Worm (Caenorhabditis elegans) whole organism, midembryonic: ENCODE measurements around the gene Y41C4A.32.

ENCODE experiments used
- cog-1 ChIP-seq: sonication (generic microtip); optimal IDR thresholded peaks from 2 replicates; lab custom pipeline; 2016; ENCODE audit warnings: missing genetic modification characterization, missing compliant biosample characterization
- flt-1 ChIP-seq: fragments of 200-800 bp; sonication (Bioruptor generic); IDR thresholded peaks from 2 replicates; pipeline ENCODE4 v1.3.6; 2022; ENCODE audit warnings: missing genetic modification characterization, missing compliant biosample characterization
- med-1 ChIP-seq: sonication (generic microtip); optimal IDR thresholded peaks from 2 replicates; lab custom pipeline; 2017; ENCODE audit warnings: missing genetic modification characterization, mild to moderate bottlenecking, missing compliant biosample characterization, antibody characterized with exemption, missing genetic modification reagents; ENCODE audit not compliant: insufficient read depth
- tab-1 ChIP-seq: fragments of 200-800 bp; sonication (Bioruptor generic); IDR thresholded peaks from 2 replicates; pipeline ENCODE4 v1.3.6; 2022; ENCODE audit warnings: missing genetic modification characterization, missing compliant biosample characterization
- ztf-23 ChIP-seq: fragments of 200-800 bp; sonication (Bioruptor generic); IDR thresholded peaks from 2 replicates; pipeline ENCODE4 v1.3.6; 2022; ENCODE audit warnings: missing genetic modification reagents, missing genetic modification characterization, missing compliant biosample characterization
- ztf-29 ChIP-seq: fragments of 200-800 bp; sonication (Bioruptor generic); IDR thresholded peaks from 2 replicates; pipeline ENCODE4 v1.3.6; 2022; ENCODE audit warnings: missing genetic modification reagents, missing genetic modification characterization, missing compliant biosample characterization

ce11 chrIII:11732943-11733342 lies 11.4 kb downstream of the Y41C4A.32 start:
- no peak for TF ChIP-seq ztf-23 (GFP tag; lab: Robert Waterston, UW)
- TF ChIP-seq flt-1, result no peak
- TF ChIP-seq ztf-29 (GFP tag; lab: Robert Waterston, UW), result no peak
- no peak for TF ChIP-seq med-1 (GFP tag; lab: Kevin White, UChicago)
- TF ChIP-seq tab-1 (GFP tag; lab: Robert Waterston, UW), result no peak
- no peak for TF ChIP-seq cog-1 (tag; lab: Kevin White, UChicago)
